Fruit fly (Drosophila melanogaster) Kc167 (cell line): ENCODE measurements around the gene CtBP.

Source experiments
- Sin3A ChIP-seq: fragments of >200 bp; optimal IDR thresholded peaks from 2 replicates; lab custom pipeline; 2018; ENCODE audit warnings: missing external identifiers
- h ChIP-seq: fragments of >200 bp; optimal IDR thresholded peaks from 3 replicates; lab custom pipeline; 2018; ENCODE audit warnings: missing external identifiers
- insv ChIP-seq: fragments of >200 bp; optimal IDR thresholded peaks from 3 replicates; lab custom pipeline; 2018; ENCODE audit warnings: missing external identifiers
- psq ChIP-seq: fragments of >200 bp; optimal IDR thresholded peaks from 2 replicates; lab custom pipeline; 2017; ENCODE audit warnings: missing external identifiers

DNA sequence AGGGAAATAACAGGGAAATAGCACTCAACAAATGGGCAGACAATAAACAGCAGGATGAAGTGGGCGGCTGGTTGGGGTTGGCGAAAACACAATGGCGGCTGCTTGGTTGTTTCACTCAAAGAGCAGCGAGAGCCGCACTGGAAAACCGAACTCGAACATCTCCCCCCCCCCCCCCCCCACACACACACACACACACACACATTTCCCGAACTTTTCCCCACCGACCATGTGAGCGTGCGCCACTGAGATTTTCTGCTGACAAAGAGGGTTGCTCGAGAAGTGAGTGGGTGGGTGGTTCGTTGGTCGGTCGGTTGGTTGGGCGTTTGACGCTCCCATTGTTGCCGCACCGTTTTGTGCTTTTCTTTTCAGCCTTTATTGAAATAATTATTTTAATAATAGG is 61.7 kb downstream of the CtBP start:
- TF ChIP-seq h (no peak), psq (lab: Kevin White, UChicago) (no peak), insv (lab: Kevin White, UChicago) (no peak), Sin3A (lab: Kevin White, UChicago) (no peak)
